Fruit fly (Drosophila melanogaster) whole organism, pupa: Measurements from ENCODE around the gene CG3719.

Experiments
- CG17806 ChIP-seq: fragments of 200-800 bp; sonication (Bioruptor generic); optimal IDR thresholded peaks from 2 replicates; lab custom pipeline; 2018; ENCODE audit warnings: missing biosample characterization, mild to moderate bottlenecking, missing genetic modification characterization, moderate library complexity
- CG4496 ChIP-seq: fragments of 200-800 bp; sonication (Bioruptor generic); IDR thresholded peaks from 3 replicates; pipeline ENCODE4 v1.3.6; 2022; ENCODE audit warnings: missing biosample characterization, missing genetic modification characterization
- gl ChIP-seq: fragments of 200-800 bp; sonication (Bioruptor generic); optimal IDR thresholded peaks from 2 replicates; lab custom pipeline; 2018; ENCODE audit warnings: missing biosample characterization, mild to moderate bottlenecking, missing genetic modification characterization

- TF ChIP-seq gl (tag; lab: Kevin White, UChicago) = no peak
- TF ChIP-seq CG4496 (GFP tag; lab: Robert Waterston, UW) = peak; percentile 79; the same call in 2 of the 3 replicates
- TF ChIP-seq CG17806 = peak; percentile 34
Observed at dm6 chrX:1370104-1370802, 10.0 kb downstream of the CG3719 start, which contains the start of gene ssx.
